Fruit fly (Drosophila melanogaster) whole organism, embryonic: ENCODE data around the gene PolG2.
A peak's percentile ranks its signal among the peaks of the same experiment; 100 is the strongest.

Experiments used
- Awh ChIP-seq: fragments of 200-800 bp; sonication (Bioruptor generic); IDR thresholded peaks from 2 replicates; pipeline ENCODE4, ENCODE4 v1.3.6; 2022; ENCODE audit warnings: missing biosample characterization, missing genetic modification characterization
- CG10267 ChIP-seq: fragments of 200-800 bp; sonication (Bioruptor generic); optimal IDR thresholded peaks from 2 replicates; lab custom pipeline; 2018; ENCODE audit warnings: missing biosample characterization, mild to moderate bottlenecking, missing genetic modification characterization, moderate library complexity
- CG10462 ChIP-seq: fragments of 200-800 bp; sonication (Bioruptor generic); optimal IDR thresholded peaks from 2 replicates; lab custom pipeline; 2016; ENCODE audit warnings: missing biosample characterization, missing genetic modification characterization
- CG11093 ChIP-seq: fragments of 200-800 bp; sonication (Bioruptor generic); IDR thresholded peaks from 3 replicates; pipeline ENCODE4 v1.3.6; 2022; ENCODE audit warnings: missing biosample characterization, missing genetic modification characterization
- CG11723 ChIP-seq: fragments of 200-800 bp; sonication (Bioruptor generic); optimal IDR thresholded peaks from 2 replicates; lab custom pipeline; 2017; ENCODE audit warnings: missing biosample characterization, mild to moderate bottlenecking, missing genetic modification characterization
- CG12744 ChIP-seq: fragments of 200-800 bp; sonication (Bioruptor generic); optimal IDR thresholded peaks from 2 replicates; lab custom pipeline; 2016; ENCODE audit warnings: missing biosample characterization, missing genetic modification characterization
- CG13894 ChIP-seq: fragments of 200-800 bp; sonication (Bioruptor generic); optimal IDR thresholded peaks from 3 replicates; lab custom pipeline; 2018; ENCODE audit warnings: missing biosample characterization, mild to moderate bottlenecking, missing genetic modification characterization, moderate library complexity
- CG14441 ChIP-seq: fragments of 200-800 bp; sonication (Bioruptor generic); IDR thresholded peaks from 2 replicates; pipeline ENCODE4 v1.3.6; 2022; ENCODE audit warnings: missing biosample characterization, missing genetic modification characterization
- CG14965 ChIP-seq: fragments of 200-800 bp; sonication (Bioruptor generic); optimal IDR thresholded peaks from 2 replicates; lab custom pipeline; 2016; ENCODE audit warnings: missing biosample characterization, missing genetic modification characterization, borderline replicate concordance
- CG1529 ChIP-seq: fragments of 200-800 bp; sonication (Bioruptor generic); optimal IDR thresholded peaks from 3 replicates; lab custom pipeline; 2018; ENCODE audit warnings: missing biosample characterization, missing genetic modification characterization
- CG15696 ChIP-seq: fragments of 200-800 bp; sonication (Bioruptor generic); optimal IDR thresholded peaks from 2 replicates; lab custom pipeline; 2019; ENCODE audit warnings: missing biosample characterization, mild to moderate bottlenecking, missing genetic modification characterization, moderate library complexity
- CG1602 ChIP-seq: fragments of 200-800 bp; sonication (Bioruptor generic); optimal IDR thresholded peaks from 3 replicates; lab custom pipeline; 2016; ENCODE audit warnings: missing biosample characterization, missing genetic modification characterization
- CG16813 ChIP-seq: fragments of 200-800 bp; sonication (Bioruptor generic); IDR thresholded peaks from 3 replicates; pipeline ENCODE4 v1.3.6; 2022; ENCODE audit warnings: missing biosample characterization, missing genetic modification characterization; ENCODE audit not compliant: partially characterized antibody
- CG17359 ChIP-seq: fragments of 200-800 bp; sonication (Bioruptor generic); optimal IDR thresholded peaks from 3 replicates; lab custom pipeline; 2018; ENCODE audit warnings: missing biosample characterization, mild to moderate bottlenecking, missing genetic modification characterization, moderate library complexity
- CG17385 ChIP-seq: fragments of 200-800 bp; sonication (Bioruptor generic); optimal IDR thresholded peaks from 3 replicates; lab custom pipeline; 2018; ENCODE audit warnings: missing biosample characterization, mild to moderate bottlenecking, missing genetic modification characterization
- CG1832 ChIP-seq: fragments of 200-800 bp; sonication (Bioruptor generic); optimal IDR thresholded peaks from 2 replicates; lab custom pipeline; 2017; ENCODE audit warnings: missing biosample characterization, mild to moderate bottlenecking, missing genetic modification characterization, inconsistent platforms
- CG2129 ChIP-seq: fragments of 200-800 bp; sonication (Bioruptor generic); IDR thresholded peaks from 2 replicates; pipeline ENCODE4 v1.3.6; 2022; ENCODE audit warnings: missing biosample characterization, missing genetic modification characterization; ENCODE audit not compliant: partially characterized antibody
- CG2678 ChIP-seq: fragments of 200-800 bp; sonication (Bioruptor generic); optimal IDR thresholded peaks from 3 replicates; lab custom pipeline; 2019; ENCODE audit warnings: missing biosample characterization, mild to moderate bottlenecking, missing genetic modification characterization, moderate library complexity
- CG30431 ChIP-seq: fragments of 200-800 bp; sonication (Bioruptor generic); optimal IDR thresholded peaks from 2 replicates; lab custom pipeline; 2017; ENCODE audit warnings: missing biosample characterization, missing genetic modification characterization
- CG3726 ChIP-seq: fragments of 200-800 bp; sonication (Bioruptor generic); IDR thresholded peaks from 3 replicates; pipeline ENCODE4, ENCODE4 v1.3.6; 2022; ENCODE audit warnings: missing biosample characterization, missing genetic modification characterization
- CG5245 ChIP-seq: fragments of 200-800 bp; sonication (Bioruptor generic); optimal IDR thresholded peaks from 3 replicates; lab custom pipeline; 2016; ENCODE audit warnings: missing biosample characterization, missing genetic modification characterization
- CG5953 ChIP-seq: fragments of 200-800 bp; sonication (Bioruptor generic); IDR thresholded peaks from 2 replicates; pipeline ENCODE4 v1.3.6; 2022; ENCODE audit warnings: missing biosample characterization, missing genetic modification characterization
- CG6654 ChIP-seq: fragments of 200-800 bp; sonication (Bioruptor generic); optimal IDR thresholded peaks from 2 replicates; lab custom pipeline; 2017; ENCODE audit warnings: missing biosample characterization, mild to moderate bottlenecking, missing genetic modification characterization
- CG7357 ChIP-seq: fragments of 200-800 bp; sonication (Bioruptor generic); IDR thresholded peaks from 3 replicates; pipeline ENCODE4 v1.3.6; 2022; ENCODE audit warnings: missing biosample characterization, missing genetic modification characterization
- CG7556 ChIP-seq: fragments of 200-800 bp; sonication (Bioruptor generic); optimal IDR thresholded peaks from 2 replicates; lab custom pipeline; 2017; ENCODE audit warnings: missing biosample characterization, mild to moderate bottlenecking, missing genetic modification characterization
- CG8388 ChIP-seq: fragments of 200-800 bp; sonication (Bioruptor generic); optimal IDR thresholded peaks from 2 replicates; lab custom pipeline; 2019; ENCODE audit warnings: missing biosample characterization, mild to moderate bottlenecking, missing genetic modification characterization, moderate library complexity
- CG9876 ChIP-seq: fragments of 200-800 bp; sonication (Bioruptor generic); optimal IDR thresholded peaks from 2 replicates; lab custom pipeline; 2016; ENCODE audit warnings: missing biosample characterization, missing genetic modification characterization
- CkIIα-i1 ChIP-seq: fragments of 200-800 bp; sonication (Bioruptor generic); IDR thresholded peaks from 2 replicates; pipeline ENCODE4 v1.3.6; 2022; ENCODE audit warnings: missing biosample characterization, missing genetic modification characterization
- Dek ChIP-seq: fragments of 200-800 bp; sonication (Bioruptor generic); optimal IDR thresholded peaks from 3 replicates; lab custom pipeline; 2019; ENCODE audit warnings: missing biosample characterization, mild to moderate bottlenecking, missing genetic modification characterization, moderate library complexity
- Dll ChIP-seq: fragments of 200-800 bp; sonication (Bioruptor generic); IDR thresholded peaks from 4 replicates; pipeline ENCODE4 v1.3.6; 2022; ENCODE audit warnings: missing biosample characterization, missing genetic modification characterization; ENCODE audit not compliant: partially characterized antibody
- HLHmδ ChIP-seq: fragments of 200-800 bp; sonication (Bioruptor generic); optimal IDR thresholded peaks from 2 replicates; lab custom pipeline; 2018; ENCODE audit warnings: missing biosample characterization, mild to moderate bottlenecking, missing genetic modification characterization, moderate library complexity
- Hmr ChIP-seq: fragments of 200-800 bp; sonication (Bioruptor generic); optimal IDR thresholded peaks from 3 replicates; lab custom pipeline; 2017; ENCODE audit warnings: mild to moderate bottlenecking, missing biosample characterization, missing genetic modification reagents, missing genetic modification characterization
- Hsf ChIP-seq: fragments of 200-800 bp; sonication (Bioruptor generic); optimal IDR thresholded peaks from 3 replicates; lab custom pipeline; 2016; ENCODE audit warnings: missing biosample characterization, missing genetic modification characterization
- MESR4 ChIP-seq: fragments of 200-800 bp; sonication (Bioruptor generic); optimal IDR thresholded peaks from 2 replicates; lab custom pipeline; 2018; ENCODE audit warnings: missing biosample characterization, mild to moderate bottlenecking, missing genetic modification characterization, moderate library complexity
- Myb ChIP-seq: fragments of 200-800 bp; sonication (Bioruptor generic); optimal IDR thresholded peaks from 2 replicates; lab custom pipeline; 2016; ENCODE audit warnings: missing biosample characterization, missing genetic modification characterization
- Oli ChIP-seq: fragments of 200-800 bp; sonication (Bioruptor generic); optimal IDR thresholded peaks from 2 replicates; lab custom pipeline; 2018; ENCODE audit warnings: missing biosample characterization, mild to moderate bottlenecking, missing genetic modification characterization, moderate library complexity
- Usf ChIP-seq: fragments of 200-800 bp; sonication (Bioruptor generic); optimal IDR thresholded peaks from 2 replicates; lab custom pipeline; 2017; ENCODE audit warnings: missing genotype, missing biosample characterization, missing genetic modification characterization
- abd-A ChIP-seq: fragments of 200-800 bp; sonication (Bioruptor generic); optimal IDR thresholded peaks from 3 replicates; lab custom pipeline; 2019; ENCODE audit warnings: missing biosample characterization, mild to moderate bottlenecking, missing genetic modification characterization, moderate library complexity
- bab2 ChIP-seq: fragments of 200-800 bp; sonication (Bioruptor generic); optimal IDR thresholded peaks from 2 replicates; lab custom pipeline; 2016; ENCODE audit warnings: missing biosample characterization, missing genetic modification characterization
- dimm ChIP-seq: fragments of 200-800 bp; sonication (Bioruptor generic); IDR thresholded peaks from 2 replicates; pipeline ENCODE4 v1.3.6; 2022; ENCODE audit warnings: missing biosample characterization, missing genetic modification characterization
- fd3F ChIP-seq: fragments of 200-800 bp; sonication (Bioruptor generic); optimal IDR thresholded peaks from 2 replicates; lab custom pipeline; 2018; ENCODE audit warnings: missing biosample characterization, mild to moderate bottlenecking, missing genetic modification characterization, moderate library complexity
- gem ChIP-seq: fragments of 200-800 bp; sonication (Bioruptor generic); optimal IDR thresholded peaks from 2 replicates; lab custom pipeline; 2019; ENCODE audit warnings: missing biosample characterization, mild to moderate bottlenecking, missing genetic modification characterization, moderate library complexity
- gsb-n ChIP-seq: fragments of 200-800 bp; sonication (Bioruptor generic); optimal IDR thresholded peaks from 3 replicates; lab custom pipeline; 2018; ENCODE audit warnings: missing biosample characterization, mild to moderate bottlenecking, missing genetic modification characterization
- h ChIP-seq: fragments of >200 bp; optimal IDR thresholded peaks from 2 replicates; lab custom pipeline; 2017
- klu ChIP-seq: fragments of 200-800 bp; sonication (Bioruptor generic); IDR thresholded peaks from 2 replicates; pipeline ENCODE4 v1.3.6; 2022; ENCODE audit warnings: missing biosample characterization, missing genetic modification characterization
- odd ChIP-seq: fragments of 200-800 bp; sonication (Bioruptor generic); optimal IDR thresholded peaks from 2 replicates; lab custom pipeline; 2017; ENCODE audit warnings: missing biosample characterization, mild to moderate bottlenecking, missing genetic modification characterization
- pan ChIP-seq, 4 experiments: fragments of >200 bp in 3 of 4; fragments of 200-800 bp in 1 of 4; sonication (Bioruptor generic) in 1 of 4; optimal IDR thresholded peaks in 3 of 4; IDR thresholded peaks in 1 of 4; 2 replicates each; pipeline versions ENCODE4 v1.3.6 to Lab custom; 2017 to 2022; ENCODE audit warnings: missing biosample characterization in 2 of 4, missing genetic modification characterization in 2 of 4, mixed read lengths in 1 of 4
- sim ChIP-seq: fragments of 200-800 bp; sonication (Bioruptor generic); IDR thresholded peaks from 2 replicates; pipeline ENCODE4 v1.3.6; 2022; ENCODE audit warnings: missing biosample characterization, missing genetic modification characterization
- tx ChIP-seq: fragments of 200-800 bp; sonication (Bioruptor generic); optimal IDR thresholded peaks from 2 replicates; lab custom pipeline; 2016; ENCODE audit warnings: missing biosample characterization, missing genetic modification characterization
- unc-4 ChIP-seq: fragments of 200-800 bp; sonication (Bioruptor generic); IDR thresholded peaks from 2 replicates; pipeline ENCODE4 v1.3.6; 2022; ENCODE audit warnings: missing biosample characterization, missing genetic modification characterization; ENCODE audit not compliant: partially characterized antibody
- zen2 ChIP-seq: fragments of 200-800 bp; sonication (Bioruptor generic); IDR thresholded peaks from 3 replicates; pipeline ENCODE4 v1.3.6; 2022; ENCODE audit warnings: missing biosample characterization, missing genetic modification characterization; ENCODE audit not compliant: partially characterized antibody

Gene PolG2

dm6 chr2L:13876698-13877097 lies 43.8 kb upstream of the PolG2 start (continued):
- TF ChIP-seq CG9876 (GFP tag; lab: Kevin White, UChicago): no peak
- TF ChIP-seq pan (optimal IDR thresholded peaks at IDR 0.05; lab: Kevin White, UChicago): no peak
- TF ChIP-seq pan (GFP tag; optimal IDR thresholded peaks at IDR 0.05 in 1 of 2, IDR thresholded peaks at IDR 0.05 in 1 of 2): no peak
- TF ChIP-seq CG12744 (GFP tag; lab: Kevin White, UChicago): no peak
- no peak for TF ChIP-seq Hsf (GFP tag; lab: Kevin White, UChicago)
- TF ChIP-seq CG3726 (GFP tag; lab: Robert Waterston, UW): no peak
- peak; percentile 8 for TF ChIP-seq CG1602 (GFP tag; lab: Kevin White, UChicago)
- no peak for TF ChIP-seq CG1832 (GFP tag; lab: Kevin White, UChicago)
- TF ChIP-seq CG2678 (tag; lab: Kevin White, UChicago): peak; percentile 56
- no peak for TF ChIP-seq Awh (GFP tag; lab: Robert Waterston, UW)
- peak; percentile 25 for TF ChIP-seq CG17359 (tag; lab: Kevin White, UChicago)
- TF ChIP-seq CG14965 (GFP tag; lab: Kevin White, UChicago): no peak
- no peak for TF ChIP-seq Hmr
- TF ChIP-seq Usf (GFP tag; lab: Kevin White, UChicago): no peak
- TF ChIP-seq sim (GFP tag; lab: Robert Waterston, UW): no peak
- no peak for TF ChIP-seq tx (GFP tag; lab: Kevin White, UChicago)
- peak; percentile 35 for TF ChIP-seq CG5245
- TF ChIP-seq gem: peak; percentile 73
- no peak for TF ChIP-seq abd-A (tag; lab: Kevin White, UChicago)
- peak; percentile 42 for TF ChIP-seq CG8388
- TF ChIP-seq CG10267 (tag; lab: Kevin White, UChicago): peak; percentile 20
- TF ChIP-seq Oli: peak; percentile 60
- TF ChIP-seq CG5953 (GFP tag; lab: Robert Waterston, UW): no peak
- TF ChIP-seq CG6654: no peak
- no peak for TF ChIP-seq h
- no peak for TF ChIP-seq unc-4
- TF ChIP-seq CG17385 (GFP tag; lab: Kevin White, UChicago): peak; percentile 12
- no peak for TF ChIP-seq CG15696 (tag; lab: Kevin White, UChicago)
- no peak for TF ChIP-seq gsb-n (tag; lab: Kevin White, UChicago)
- TF ChIP-seq CG11723 (GFP tag; lab: Kevin White, UChicago): no peak
- peak; percentile 17 for TF ChIP-seq CG1529 (GFP tag; lab: Kevin White, UChicago)
- TF ChIP-seq klu (GFP tag; lab: Robert Waterston, UW): no peak
- no peak for TF ChIP-seq CG16813
- TF ChIP-seq CG7357 (GFP tag; lab: Robert Waterston, UW): no peak
- TF ChIP-seq Dek (tag; lab: Kevin White, UChicago): no peak
- TF ChIP-seq odd (GFP tag; lab: Kevin White, UChicago): no peak
- no peak for TF ChIP-seq CG11093 (GFP tag; lab: Robert Waterston, UW)
- no peak for TF ChIP-seq CG2129 (GFP tag; lab: Robert Waterston, UW)
- TF ChIP-seq MESR4 (GFP tag; lab: Kevin White, UChicago): no peak
- TF ChIP-seq bab2 (GFP tag; lab: Kevin White, UChicago): no peak
- TF ChIP-seq fd3F (GFP tag; lab: Kevin White, UChicago): no peak
- TF ChIP-seq CG10462 (GFP tag; lab: Kevin White, UChicago): no peak
- TF ChIP-seq Dll (GFP tag; lab: Robert Waterston, UW): no peak
- TF ChIP-seq zen2: no peak
- no peak for TF ChIP-seq HLHmδ (GFP tag; lab: Kevin White, UChicago)
- TF ChIP-seq CG7556 (GFP tag; lab: Kevin White, UChicago): peak; percentile 67
- no peak for TF ChIP-seq CG30431 (GFP tag; lab: Kevin White, UChicago)
- no peak for TF ChIP-seq CG13894
- TF ChIP-seq CG14441: no peak
- no peak for TF ChIP-seq CkIIα-i1
- TF ChIP-seq Myb (GFP tag; lab: Kevin White, UChicago): no peak
- no peak for TF ChIP-seq dimm (GFP tag; lab: Robert Waterston, UW)
